Worm (Caenorhabditis elegans): ENCODE measurements around the gene dnj-20.

- TF ChIP-seq ces-1 (GFP tag; optimal IDR thresholded peaks at IDR 0.05) (no peak), fos-1 (tag; optimal IDR thresholded peaks at IDR 0.05) (no peak), C04F5.9 (tag; optimal IDR thresholded peaks at IDR 0.05) (no peak), nhr-76 (tag; optimal IDR thresholded peaks at IDR 0.05) (no peak), tbx-2 (tag; optimal IDR thresholded peaks at IDR 0.05) (no peak), efl-1 (optimal IDR thresholded peaks at IDR 0.05) (no peak), efl-1 (GFP tag; optimal IDR thresholded peaks at IDR 0.05 in 1 of 2) (no peak), ama-1 (optimal IDR thresholded peaks at IDR 0.05) (no peak), unc-62 (GFP tag; optimal IDR thresholded peaks at IDR 0.05) (no peak), elt-2 (tag; optimal IDR thresholded peaks at IDR 0.05) (no peak), nhr-90 (tag; optimal IDR thresholded peaks at IDR 0.05; ENCODE audit: poor library complexity) (no peak), nhr-28 (tag; optimal IDR thresholded peaks at IDR 0.05) (no peak), pqm-1 (tag; optimal IDR thresholded peaks at IDR 0.05) (no peak), fkh-10 (GFP tag; optimal IDR thresholded peaks at IDR 0.05) (no peak)
Measured at ce11 chrII:9644940-9645634, 21.1 kb upstream of the dnj-20 start.

Measured in whole organism, L1 larva.